In genomic region chrX:1120326-1120725, ce11 we compare ENCODE assay signal across 1 worm cellular context.
TF ChIP-seq lines count a peak whose summit lies in the region.

No protein-coding gene starts in this region.

TF ChIP-seq in whole organism, L1 larva, 84 proteins besides CTCF, POLR2A, EP300 and RAD21 (continued from another document):
- TF ChIP-seq C16A3.4 (tag; optimal IDR thresholded peaks at IDR 0.05; lab: Kevin White, UChicago) = no peak
- peak; percentile 79 for TF ChIP-seq lin-14 (GFP tag; optimal IDR thresholded peaks at IDR 0.05; lab: Kevin White, UChicago)
- TF ChIP-seq nhr-76 (tag; optimal IDR thresholded peaks at IDR 0.05; lab: Kevin White, UChicago) = no peak
- no peak for TF ChIP-seq elt-2 (tag; optimal IDR thresholded peaks at IDR 0.05; lab: Kevin White, UChicago)
- no peak for TF ChIP-seq nhr-28 (tag; optimal IDR thresholded peaks at IDR 0.05; lab: Kevin White, UChicago)
- no peak for TF ChIP-seq pax-3 (tag; optimal IDR thresholded peaks at IDR 0.05; lab: Kevin White, UChicago)
- TF ChIP-seq lin-35 (GFP tag; optimal IDR thresholded peaks at IDR 0.05; lab: Kevin White, UChicago) = no peak
- no peak for TF ChIP-seq xbp-1 (tag; optimal IDR thresholded peaks at IDR 0.05; lab: Kevin White, UChicago)
- no peak for TF ChIP-seq hpl-2 (GFP tag; optimal IDR thresholded peaks at IDR 0.05; lab: Kevin White, UChicago)
- TF ChIP-seq egl-13 (tag; optimal IDR thresholded peaks at IDR 0.05; lab: Kevin White, UChicago) = no peak
- no peak for TF ChIP-seq Y116A8C.19 (tag; optimal IDR thresholded peaks at IDR 0.05; lab: Kevin White, UChicago; ENCODE audit: borderline replicate concordance)
- TF ChIP-seq F16B12.6 (tag; optimal IDR thresholded peaks at IDR 0.05; lab: Kevin White, UChicago) = no peak
- no peak for TF ChIP-seq unc-30 (tag; optimal IDR thresholded peaks at IDR 0.05; lab: Kevin White, UChicago)
- no peak for TF ChIP-seq ets-5 (GFP tag; IDR thresholded peaks at IDR 0.05; lab: Robert Waterston, UW)
- no peak for TF ChIP-seq fkh-10 (GFP tag; optimal IDR thresholded peaks at IDR 0.05; lab: Kevin White, UChicago)
- no peak for TF ChIP-seq unc-130 (tag; optimal IDR thresholded peaks at IDR 0.05; lab: Kevin White, UChicago)
- no peak for TF ChIP-seq mdl-1 (tag; optimal IDR thresholded peaks at IDR 0.05; lab: Kevin White, UChicago)
- TF ChIP-seq fkh-4 (tag; optimal IDR thresholded peaks at IDR 0.05; lab: Kevin White, UChicago; ENCODE audit: borderline replicate concordance) = no peak
- TF ChIP-seq tbx-2 (tag; optimal IDR thresholded peaks at IDR 0.05; lab: Kevin White, UChicago) = peak; percentile 50
- TF ChIP-seq mab-9 (GFP tag; IDR thresholded peaks at IDR 0.05; lab: Robert Waterston, UW) = no peak
- no peak for TF ChIP-seq lin-13 (GFP tag; optimal IDR thresholded peaks at IDR 0.05; lab: Kevin White, UChicago)
- no peak for TF ChIP-seq pag-3 (tag; optimal IDR thresholded peaks at IDR 0.05; lab: Kevin White, UChicago; ENCODE audit: borderline replicate concordance, insufficient read depth)
- 0 out of 2 replicates have a peak, but pooled peaks have one; percentile 13 for TF ChIP-seq nhr-19 (GFP tag; conservative IDR thresholded peaks at IDR 0.05; lab: Robert Waterston, UW)
- TF ChIP-seq nhr-47 (tag; optimal IDR thresholded peaks at IDR 0.05; lab: Kevin White, UChicago) = no peak
- no peak for TF ChIP-seq ceh-88 (GFP tag; IDR thresholded peaks at IDR 0.05; lab: Robert Waterston, UW)
- no peak for TF ChIP-seq sptf-1 (tag; optimal IDR thresholded peaks at IDR 0.05; lab: Kevin White, UChicago)
- TF ChIP-seq nhr-85 (tag; lab: Kevin White, UChicago) = no peak
- TF ChIP-seq ceh-8 (GFP tag; optimal IDR thresholded peaks at IDR 0.05; lab: Kevin White, UChicago) = no peak
- no peak for TF ChIP-seq nhr-20 (tag; optimal IDR thresholded peaks at IDR 0.05; lab: Kevin White, UChicago)
- peak; percentile 43 for TF ChIP-seq nhr-71 (tag; optimal IDR thresholded peaks at IDR 0.05; lab: Kevin White, UChicago)
- TF ChIP-seq hlh-4 (tag; optimal IDR thresholded peaks at IDR 0.05; lab: Kevin White, UChicago) = no peak
- TF ChIP-seq C34B4.2 (tag; optimal IDR thresholded peaks at IDR 0.05; lab: Kevin White, UChicago) = no peak
- no peak for TF ChIP-seq ama-1 (optimal IDR thresholded peaks at IDR 0.05; lab: Kevin White, UChicago)
- TF ChIP-seq ztf-4 (tag; optimal IDR thresholded peaks at IDR 0.05; lab: Kevin White, UChicago) = no peak
- peak in 1 of 2 experiments; percentile 58 for TF ChIP-seq ztf-11 (tag; optimal IDR thresholded peaks at IDR 0.05; lab: Kevin White, UChicago)
- TF ChIP-seq elt-3 (tag; optimal IDR thresholded peaks at IDR 0.05; lab: Kevin White, UChicago) = no peak
- TF ChIP-seq dsc-1 (tag; optimal IDR thresholded peaks at IDR 0.05; lab: Kevin White, UChicago) = peak; percentile 17
- peak; percentile 67 for TF ChIP-seq unc-86 (tag; optimal IDR thresholded peaks at IDR 0.05; lab: Kevin White, UChicago)
- TF ChIP-seq nhr-12 (tag; optimal IDR thresholded peaks at IDR 0.05; lab: Kevin White, UChicago) = no peak
- no peak for TF ChIP-seq lin-39 (tag; optimal IDR thresholded peaks at IDR 0.05; lab: Kevin White, UChicago)
- no peak for TF ChIP-seq nhr-11 (tag; optimal IDR thresholded peaks at IDR 0.05; lab: Kevin White, UChicago)
- no peak for TF ChIP-seq isw-1 (GFP tag; IDR thresholded peaks at IDR 0.05; lab: Robert Waterston, UW)
- TF ChIP-seq lsy-2 (tag; optimal IDR thresholded peaks at IDR 0.05; lab: Kevin White, UChicago) = peak; percentile 14 to 28
- no peak for TF ChIP-seq vab-15 (tag; optimal IDR thresholded peaks at IDR 0.05; lab: Kevin White, UChicago)
- TF ChIP-seq lir-3 (tag; optimal IDR thresholded peaks at IDR 0.05; lab: Kevin White, UChicago; ENCODE audit: poor library complexity) = no peak
- no peak for TF ChIP-seq nhr-90 (tag; optimal IDR thresholded peaks at IDR 0.05; lab: Kevin White, UChicago; ENCODE audit: poor library complexity)
- no peak for TF ChIP-seq tlp-1 (tag; optimal IDR thresholded peaks at IDR 0.05; lab: Kevin White, UChicago)
- peak; percentile 38 for TF ChIP-seq skn-1 (tag; optimal IDR thresholded peaks at IDR 0.05; lab: Kevin White, UChicago)
- TF ChIP-seq lin-15B (tag; optimal IDR thresholded peaks at IDR 0.05; lab: Kevin White, UChicago) = no peak
- no peak for TF ChIP-seq unc-98 (GFP tag; IDR thresholded peaks at IDR 0.05; lab: Robert Waterston, UW)
- TF ChIP-seq C04F5.9 (tag; optimal IDR thresholded peaks at IDR 0.05; lab: Kevin White, UChicago) = no peak
- TF ChIP-seq nhr-84 (tag; optimal IDR thresholded peaks at IDR 0.05; lab: Kevin White, UChicago) = no peak
- no peak for TF ChIP-seq mef-2 (tag; optimal IDR thresholded peaks at IDR 0.05; lab: Kevin White, UChicago)
- no peak for TF ChIP-seq pqm-1 (tag; optimal IDR thresholded peaks at IDR 0.05; lab: Kevin White, UChicago)
- TF ChIP-seq snpc-4 (tag; optimal IDR thresholded peaks at IDR 0.05; lab: Kevin White, UChicago) = no peak
- TF ChIP-seq ces-1 (GFP tag; optimal IDR thresholded peaks at IDR 0.05; lab: Kevin White, UChicago) = no peak
- no peak for TF ChIP-seq unc-62 (GFP tag; optimal IDR thresholded peaks at IDR 0.05; lab: Kevin White, UChicago)
- peak; percentile 14 for TF ChIP-seq rnt-1 (tag; optimal IDR thresholded peaks at IDR 0.05; lab: Kevin White, UChicago)
- TF ChIP-seq swsn-7 (tag; optimal IDR thresholded peaks at IDR 0.05; lab: Kevin White, UChicago) = peak; percentile 6
- no peak for TF ChIP-seq aha-1 (tag; optimal IDR thresholded peaks at IDR 0.05; lab: Kevin White, UChicago)
